Worm (Caenorhabditis elegans): Measurements from ENCODE around the gene spp-22.

spp-22 gene

DNA sequence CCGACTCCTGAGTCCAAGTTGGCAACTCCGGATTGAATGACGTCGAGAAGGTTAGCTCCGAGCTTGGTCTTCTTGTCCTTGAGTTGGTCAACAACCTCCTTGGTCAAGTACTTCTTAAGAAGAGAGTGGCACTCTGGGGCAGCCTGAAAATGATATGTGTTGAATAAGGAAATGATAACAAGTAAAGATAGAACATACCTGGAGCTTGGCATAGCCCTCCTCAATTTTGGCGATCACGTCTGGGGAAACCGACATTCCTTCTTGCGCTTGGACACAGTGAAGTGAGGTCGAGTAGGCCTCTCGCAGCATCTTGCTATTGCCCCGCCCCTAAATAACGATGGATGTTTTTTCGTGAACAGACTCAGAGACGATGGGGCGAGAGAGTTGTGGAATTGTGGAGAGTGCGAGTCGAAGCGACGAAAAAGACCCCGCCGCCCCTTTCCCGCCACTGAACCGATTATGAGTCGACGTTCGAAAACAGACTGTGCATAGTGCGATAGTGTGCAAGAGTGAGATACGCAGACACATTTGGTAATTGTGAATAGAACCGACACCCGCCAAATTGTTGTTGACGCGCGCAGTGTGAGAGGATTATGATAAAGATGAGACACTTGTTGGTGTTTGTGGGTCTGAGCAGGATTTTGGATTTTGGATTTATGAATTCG lies 20.8 kb downstream of the spp-22 start (continued):
- no peak for TF ChIP-seq lsy-27 (tag; optimal IDR thresholded peaks at IDR 0.05; ENCODE audit: borderline replicate concordance, insufficient read depth)
- no peak for TF ChIP-seq tlf-1 (GFP tag; optimal IDR thresholded peaks at IDR 0.05)
- no peak for TF ChIP-seq ztf-25 (GFP tag; IDR thresholded peaks at IDR 0.05)
- TF ChIP-seq tbp1 (GFP tag; optimal IDR thresholded peaks at IDR 0.05), result no peak
- no peak for TF ChIP-seq F22D6.2 (tag; optimal IDR thresholded peaks at IDR 0.05)
- no peak for TF ChIP-seq unc-62 (GFP tag; optimal IDR thresholded peaks at IDR 0.05)
- TF ChIP-seq lir-1 (GFP tag; conservative IDR thresholded peaks at IDR 0.05), result no peak

DNA sequence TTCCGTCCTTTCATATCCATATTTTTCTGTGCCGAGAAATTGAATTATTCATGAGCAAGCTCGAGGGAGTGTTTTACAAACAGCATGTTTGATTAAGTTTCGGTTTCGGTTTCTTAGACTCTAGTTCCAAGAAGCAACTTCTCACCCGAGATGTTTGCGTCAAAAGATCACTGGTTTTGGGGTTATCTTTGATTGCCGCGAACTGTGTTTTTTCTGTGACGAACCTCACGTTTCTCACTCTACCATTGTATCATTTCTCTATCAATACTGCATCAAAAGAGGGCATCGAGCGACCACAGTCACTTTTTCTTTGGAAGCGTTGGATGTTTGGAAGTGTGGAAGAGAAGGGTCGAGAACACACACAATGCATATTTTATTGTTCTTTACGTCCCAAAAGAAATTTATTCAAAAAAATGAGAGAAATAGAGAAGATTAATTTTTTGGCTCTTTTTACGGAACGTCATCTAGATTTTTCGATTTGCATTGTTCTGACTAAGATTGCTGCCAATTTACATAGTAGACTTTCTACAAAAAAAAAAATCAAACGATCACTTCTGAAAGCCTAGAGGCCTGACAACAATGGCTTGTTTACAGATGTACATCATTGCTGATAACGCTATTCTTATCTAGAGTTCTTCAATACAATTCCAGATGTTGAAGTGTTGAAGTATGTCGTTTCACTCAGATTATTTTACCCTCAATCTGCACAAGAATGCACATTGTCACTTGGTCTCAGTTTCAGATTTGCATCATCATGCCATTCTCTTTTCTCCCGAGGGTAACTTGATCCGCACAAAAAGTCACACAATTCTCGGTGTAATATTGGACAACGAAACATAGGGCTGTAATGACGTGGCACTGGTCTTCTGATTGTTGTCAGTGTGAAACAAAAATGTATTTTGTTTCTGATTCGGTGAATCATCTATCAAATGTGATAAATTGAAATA lies 21.9 kb downstream of the spp-22 start:
- TF ChIP-seq ztf-28 (GFP tag; IDR thresholded peaks at IDR 0.05) (no peak), zim-3 (tag; optimal IDR thresholded peaks at IDR 0.05) (no peak), Y53G8AR.9 (GFP tag; conservative IDR thresholded peaks at IDR 0.05) (0 out of 2 replicates have a peak, but pooled peaks have one; percentile 42), let-607 (tag; optimal IDR thresholded peaks at IDR 0.05) (peak in 1 of 2 experiments; percentile 21), ztf-3 (GFP tag; optimal IDR thresholded peaks at IDR 0.05) (no peak), nfyb-1 (GFP tag; IDR thresholded peaks at IDR 0.05) (0 out of 2 replicates have a peak, but pooled peaks have one; percentile 40), nhr-80 (tag; optimal IDR thresholded peaks at IDR 0.05) (peak; percentile 70), Y56A3A.18 (GFP tag; IDR thresholded peaks at IDR 0.05) (no peak)

DNA sequence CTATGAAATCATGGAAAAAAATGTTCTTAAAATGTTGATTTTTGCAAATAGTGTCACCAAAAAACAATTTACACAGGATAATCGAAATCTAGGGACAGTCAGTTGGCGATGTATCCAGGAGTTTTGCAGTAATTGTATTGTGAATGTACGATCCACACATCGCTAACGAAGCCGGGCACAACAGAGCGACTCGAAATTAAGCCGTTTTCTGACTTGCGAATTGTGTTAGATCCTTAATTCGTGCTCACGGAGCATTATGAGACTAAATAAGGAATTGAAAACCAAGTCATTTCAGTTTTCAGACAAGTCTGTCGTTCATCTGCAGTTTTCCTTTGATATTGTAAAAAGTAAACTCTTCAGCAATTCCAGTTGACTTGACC lies 22.6 kb downstream of the spp-22 start:
- TF ChIP-seq efl-1 (GFP tag; optimal IDR thresholded peaks at IDR 0.05) (no peak), rec-8 (tag; optimal IDR thresholded peaks at IDR 0.05) (no peak), ceh-100 (GFP tag; IDR thresholded peaks at IDR 0.05) (no peak), somi-1 (GFP tag; optimal IDR thresholded peaks at IDR 0.05) (no peak), F39B2.1 (GFP tag; IDR thresholded peaks at IDR 0.05) (no peak), ztf-25 (GFP tag; IDR thresholded peaks at IDR 0.05) (no peak), Y95B8A.8 (GFP tag; IDR thresholded peaks at IDR 0.05) (no peak), D2030.7 (GFP tag; IDR thresholded peaks at IDR 0.05) (no peak), nhr-80 (tag; optimal IDR thresholded peaks at IDR 0.05) (no peak), akir-1 (GFP tag; optimal IDR thresholded peaks at IDR 0.05) (no peak), ekl-4 (GFP tag; IDR thresholded peaks at IDR 0.05) (no peak), ztf-26 (tag; optimal IDR thresholded peaks at IDR 0.05) (no peak), lin-35 (GFP tag; optimal IDR thresholded peaks at IDR 0.05) (no peak), attf-6 (GFP tag; IDR thresholded peaks at IDR 0.05) (no peak), cebp-1 (GFP tag; IDR thresholded peaks at IDR 0.05) (no peak), cebp-1 (tag; optimal IDR thresholded peaks at IDR 0.05) (no peak), F49E8.2 (tag; optimal IDR thresholded peaks at IDR 0.05; ENCODE audit: insufficient read depth) (no peak), lin-40 (tag; optimal IDR thresholded peaks at IDR 0.05) (no peak), pha-4 (tag; optimal IDR thresholded peaks at IDR 0.05) (no peak), ceh-79 (tag; optimal IDR thresholded peaks at IDR 0.05) (no peak)

Measured in whole organism, young adult.